Worm (Caenorhabditis elegans) whole organism, mixed stage, embryonic: ENCODE measurements around the gene str-136.

Source experiments
- blmp-1 ChIP-seq: fragments of 150-350 bp; optimal IDR thresholded peaks from 2 replicates; lab custom pipeline; 2014; ENCODE audit warnings: missing biosample characterization, missing genetic modification characterization
- ceh-43 ChIP-seq: fragments of 200-800 bp; sonication (Bioruptor generic); optimal IDR thresholded peaks from 2 replicates; lab custom pipeline; 2018; ENCODE audit warnings: mild to moderate bottlenecking, missing genetic modification characterization, moderate library complexity, missing compliant biosample characterization
- ceh-83 ChIP-seq: fragments of 200-800 bp; sonication (Bioruptor generic); optimal IDR thresholded peaks from 2 replicates; lab custom pipeline; 2018; ENCODE audit warnings: mild to moderate bottlenecking, missing genetic modification characterization, missing compliant biosample characterization
- drap-1 ChIP-seq: fragments of 200-800 bp; sonication (Bioruptor generic); optimal IDR thresholded peaks from 3 replicates; lab custom pipeline; 2018; ENCODE audit warnings: mild to moderate bottlenecking, missing genetic modification characterization, missing compliant biosample characterization
- elt-3 ChIP-seq: fragments of 150-350 bp; optimal IDR thresholded peaks from 2 replicates; lab custom pipeline; 2014; ENCODE audit warnings: missing biosample characterization, missing genetic modification characterization
- lin-13 ChIP-seq: fragments of 150-350 bp; optimal IDR thresholded peaks from 2 replicates; lab custom pipeline; 2014; ENCODE audit warnings: missing biosample characterization, missing genetic modification characterization
- nhr-28 ChIP-seq: fragments of 150-350 bp; optimal IDR thresholded peaks from 2 replicates; lab custom pipeline; 2014; ENCODE audit warnings: missing biosample characterization, missing genetic modification characterization
- unc-62 ChIP-seq: fragments of 150-350 bp; optimal IDR thresholded peaks from 2 replicates; lab custom pipeline; 2014; ENCODE audit warnings: missing biosample characterization, missing genetic modification reagents, missing genetic modification characterization

ce11 chrV:8307681-8308080 lies 29.0 kb upstream of the str-136 start, which contains the start of gene clec-218:
- no peak for TF ChIP-seq lin-13 (tag; lab: Kevin White, UChicago)
- no peak for TF ChIP-seq unc-62
- TF ChIP-seq drap-1 (GFP tag; lab: Kevin White, UChicago), result no peak
- no peak for TF ChIP-seq nhr-28
- no peak for TF ChIP-seq elt-3 (tag; lab: Kevin White, UChicago)
- TF ChIP-seq blmp-1 (tag; lab: Kevin White, UChicago), result no peak
- TF ChIP-seq ceh-83 (GFP tag; lab: Kevin White, UChicago), result no peak
- no peak for TF ChIP-seq ceh-43 (GFP tag; lab: Kevin White, UChicago)
